Worm (Caenorhabditis elegans) whole organism, L1 larva: Measurements from ENCODE around the gene R166.3.

Experiments used
- aly-2 ChIP-seq: fragments of 150-350 bp; optimal IDR thresholded peaks from 2 replicates; lab custom pipeline; 2014; ENCODE audit warnings: missing biosample characterization, missing genetic modification characterization
- ceh-82 ChIP-seq, 3 experiments: fragments of 150-350 bp in 1 of 3; sonication (generic microtip) in 2 of 3; optimal IDR thresholded peaks; 2 replicates each; lab custom pipeline; 2014 to 2017; ENCODE audit warnings: missing biosample characterization in 3 of 3, missing genetic modification characterization in 3 of 3
- efl-1 ChIP-seq, 4 experiments: fragments of 150-350 bp; optimal IDR thresholded peaks in 3 of 4; peaks in 1 of 4; 1 replicate in 1 of 4; 2 replicates in 3 of 4; lab custom pipeline; 2014; ENCODE audit warnings: missing biosample characterization in 2 of 4, missing genetic modification characterization in 2 of 4, missing genetic modification reagents in 2 of 4
- elt-2 ChIP-seq: sonication (generic microtip); optimal IDR thresholded peaks from 2 replicates; lab custom pipeline; 2016; ENCODE audit warnings: missing genetic modification characterization, mild to moderate bottlenecking, inconsistent platforms, missing compliant biosample characterization, missing genetic modification reagents
- jun-1 ChIP-seq: fragments of 150-350 bp; optimal IDR thresholded peaks from 2 replicates; lab custom pipeline; 2014; ENCODE audit warnings: missing biosample characterization, missing genetic modification reagents, missing genetic modification characterization
- mef-2 ChIP-seq: fragments of 150-350 bp; optimal IDR thresholded peaks from 2 replicates; lab custom pipeline; 2014; ENCODE audit warnings: missing biosample characterization, missing genetic modification characterization
- nhr-237 ChIP-seq: fragments of 150-350 bp; optimal IDR thresholded peaks from 2 replicates; lab custom pipeline; 2014; ENCODE audit warnings: missing biosample characterization, missing genetic modification characterization
- zip-4 ChIP-seq: fragments of 200-800 bp; sonication (Bioruptor generic); optimal IDR thresholded peaks from 2 replicates; lab custom pipeline; 2018; ENCODE audit warnings: mild to moderate bottlenecking, missing genetic modification characterization, moderate library complexity, missing compliant biosample characterization
- ztf-4 ChIP-seq: fragments of 150-350 bp; optimal IDR thresholded peaks from 2 replicates; lab custom pipeline; 2014; ENCODE audit warnings: missing biosample characterization, missing genetic modification characterization

- TF ChIP-seq efl-1 (optimal IDR thresholded peaks at IDR 0.05; lab: Kevin White, UChicago) (no peak), efl-1 (GFP tag; optimal IDR thresholded peaks at IDR 0.05 in 1 of 2; lab: Kevin White, UChicago) (no peak), elt-2 (tag; lab: Kevin White, UChicago) (no peak), nhr-237 (tag; lab: Kevin White, UChicago) (no peak), aly-2 (no peak), zip-4 (GFP tag; lab: Kevin White, UChicago) (no peak), ztf-4 (no peak), ceh-82 (tag; optimal IDR thresholded peaks at IDR 0.05; lab: Kevin White, UChicago) (no peak), jun-1 (tag; lab: Kevin White, UChicago) (no peak), mef-2 (no peak)
Observed at ce11 chrII:10580833-10581232, 41.7 kb upstream of the R166.3 start, which contains the start of gene dap-3.
